Fruit fly (Drosophila melanogaster): ENCODE results near the gene Rpt2.

- TF ChIP-seq CG10631 (GFP tag; optimal IDR thresholded peaks at IDR 0.05) (no peak), OdsH (GFP tag; optimal IDR thresholded peaks at IDR 0.05) (no peak), CG31627 (GFP tag; optimal IDR thresholded peaks at IDR 0.05) (no peak), CG16779 (tag; optimal IDR thresholded peaks at IDR 0.05) (no peak)
Observed at dm6 chr3R:23942550-23942949, 11.2 kb upstream of the Rpt2 start.
